Fruit fly (Drosophila melanogaster) whole organism, wandering third instar larva: ENCODE results near the gene Cad88C.

Experiments used
- Abd-B ChIP-seq: fragments of >200 bp; optimal IDR thresholded peaks from 2 replicates; lab custom pipeline; 2017; ENCODE audit warnings: missing biosample characterization, missing genetic modification characterization
- Dfd ChIP-seq: fragments of >200 bp; optimal IDR thresholded peaks from 2 replicates; lab custom pipeline; 2017; ENCODE audit warnings: missing biosample characterization, missing genetic modification characterization
- Mio ChIP-seq: sonication (Bioruptor generic); optimal IDR thresholded peaks from 2 replicates; lab custom pipeline; 2016; ENCODE audit warnings: missing biosample characterization, missing genetic modification characterization
- Rel ChIP-seq, 2 experiments: fragments of 200-800 bp; sonication (Bioruptor generic) in 1 of 2; optimal IDR thresholded peaks; 2 replicates in 1 of 2; 3 replicates in 1 of 2; lab custom pipeline; 2016 to 2019; ENCODE audit warnings: mild to moderate bottlenecking in 2 of 2, missing biosample characterization in 2 of 2, missing genetic modification characterization in 2 of 2, moderate library complexity in 1 of 2
- br ChIP-seq: fragments of 200-800 bp; sonication (Bioruptor generic); optimal IDR thresholded peaks from 2 replicates; lab custom pipeline; 2016; ENCODE audit warnings: missing biosample characterization, missing genetic modification characterization
- brk ChIP-seq: fragments of 200-800 bp; sonication (Bioruptor generic); optimal IDR thresholded peaks from 2 replicates; lab custom pipeline; 2016; ENCODE audit warnings: missing biosample characterization, mild to moderate bottlenecking, missing genetic modification characterization
- dl ChIP-seq, 2 experiments: fragments of 175-275, 200-275 bp in 1 of 2; fragments of 200-275 bp in 1 of 2; sonication (Bioruptor generic); optimal IDR thresholded peaks; lab custom pipeline; 2018; ENCODE audit warnings: mild to moderate bottlenecking in 2 of 2, missing biosample characterization in 2 of 2, missing genetic modification characterization in 2 of 2, moderate library complexity in 2 of 2; ENCODE audit not compliant: partially characterized antibody in 2 of 2, insufficient read depth in 1 of 2
- dmrt93B ChIP-seq: fragments of 200-800 bp; sonication (Bioruptor generic); optimal IDR thresholded peaks from 2 replicates; lab custom pipeline; 2018; ENCODE audit warnings: missing biosample characterization, mild to moderate bottlenecking, missing genetic modification characterization
- pan ChIP-seq: fragments of >200 bp; optimal IDR thresholded peaks from 2 replicates; lab custom pipeline; 2017
- psq ChIP-seq: fragments of 200-800 bp; sonication (Bioruptor generic); optimal IDR thresholded peaks from 3 replicates; lab custom pipeline; 2017; ENCODE audit warnings: missing biosample characterization, mild to moderate bottlenecking, missing genetic modification characterization, moderate library complexity

DNA sequence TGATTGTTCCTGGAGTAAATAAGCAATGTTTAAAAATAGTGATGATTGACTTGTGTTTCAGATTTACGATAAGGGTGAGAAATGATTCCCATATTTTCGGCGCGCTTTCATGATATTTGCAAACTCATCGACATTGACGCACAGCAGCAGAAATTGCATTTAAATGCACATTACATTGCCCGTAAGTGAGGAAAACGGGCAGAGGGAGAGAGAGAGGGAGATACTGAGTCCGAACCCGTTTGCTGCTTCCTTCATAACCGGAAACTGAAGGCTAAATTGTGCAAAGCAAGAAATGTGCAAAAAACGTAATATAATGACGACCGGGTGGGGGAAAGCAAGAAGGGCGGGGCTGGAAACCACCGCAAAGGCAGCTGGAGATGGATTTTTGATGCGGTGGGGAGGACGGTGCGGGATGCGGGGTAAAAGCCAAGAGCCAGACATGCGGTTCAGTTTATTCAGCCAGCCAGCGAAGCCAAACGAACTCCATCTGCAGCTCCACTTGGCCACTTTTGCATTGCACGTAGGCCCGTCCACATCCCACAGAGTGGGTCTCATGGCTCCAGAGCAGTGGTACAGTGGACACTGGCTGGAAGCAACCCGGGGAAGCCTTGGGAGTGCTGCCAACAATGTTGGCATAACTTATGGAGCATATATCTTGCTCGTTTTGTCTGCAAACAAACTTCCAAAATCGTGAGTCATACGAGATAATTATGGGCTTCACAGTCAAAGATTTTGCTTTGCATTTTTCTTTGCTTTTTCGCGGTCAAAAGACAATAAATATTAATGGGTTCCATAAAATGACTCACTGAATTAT, 23.0 kb downstream of the Cad88C start:
- TF ChIP-seq dl (GFP tag; optimal IDR thresholded peaks at IDR 0.05; lab: Kevin White, UChicago; ENCODE audit: insufficient read depth in 1 of 2, partially characterized antibody in 2 of 2): no peak
- no peak for TF ChIP-seq Rel (GFP tag; optimal IDR thresholded peaks at IDR 0.05; lab: Kevin White, UChicago)
- peak; percentile 86 for TF ChIP-seq Rel (tag; optimal IDR thresholded peaks at IDR 0.05; lab: Kevin White, UChicago)
- no peak for TF ChIP-seq Abd-B
- no peak for TF ChIP-seq pan (lab: Kevin White, UChicago)
- TF ChIP-seq brk: no peak
- no peak for TF ChIP-seq dmrt93B (GFP tag; lab: Kevin White, UChicago)
- peak; percentile 89 for TF ChIP-seq psq (GFP tag; lab: Kevin White, UChicago)
- TF ChIP-seq Mio (GFP tag; lab: Kevin White, UChicago): no peak
- no peak for TF ChIP-seq br (GFP tag; lab: Kevin White, UChicago)
- no peak for TF ChIP-seq Dfd (GFP tag; lab: Kevin White, UChicago)
